Fruit fly (Drosophila melanogaster): ENCODE results near the gene CG31465.

DNA sequence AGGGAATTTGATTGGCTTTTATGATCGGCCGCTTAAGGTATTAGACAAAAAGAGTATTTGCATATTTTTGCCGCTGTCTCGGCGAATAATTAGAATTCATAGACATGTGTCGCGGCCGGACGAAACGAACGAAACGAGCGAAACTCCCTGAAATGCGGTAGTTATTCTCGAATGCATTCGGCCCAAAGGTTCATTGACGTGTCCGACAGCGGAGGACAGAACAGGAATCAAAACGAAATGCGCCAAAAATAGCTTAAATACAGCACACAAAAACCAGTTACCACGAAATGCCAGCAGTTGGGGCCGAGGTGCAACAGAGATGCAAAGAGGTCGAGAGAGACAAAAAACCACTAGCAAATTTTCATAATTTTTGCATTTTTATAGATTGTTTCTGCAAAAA, 23.7 kb downstream of the CG31465 start:
- TF ChIP-seq Dif (GFP tag; optimal IDR thresholded peaks at IDR 0.05; ENCODE audit: partially characterized antibody) (no peak), OdsH (GFP tag; optimal IDR thresholded peaks at IDR 0.05) (no peak), foxo (GFP tag; optimal IDR thresholded peaks at IDR 0.05) (no peak), br (GFP tag; optimal IDR thresholded peaks at IDR 0.05) (no peak), psq (GFP tag; optimal IDR thresholded peaks at IDR 0.05) (peak; percentile 16), Dfd (GFP tag; optimal IDR thresholded peaks at IDR 0.05) (no peak), CG9705 (GFP tag; optimal IDR thresholded peaks at IDR 0.05) (no peak), GATAd (GFP tag; optimal IDR thresholded peaks at IDR 0.05) (no peak), pan (optimal IDR thresholded peaks at IDR 0.05) (no peak), N (GFP tag; optimal IDR thresholded peaks at IDR 0.05) (no peak), Sp1 (GFP tag; optimal IDR thresholded peaks at IDR 0.05) (no peak), Abd-B (GFP tag; optimal IDR thresholded peaks at IDR 0.05) (no peak), Jra (GFP tag; optimal IDR thresholded peaks at IDR 0.05) (no peak)
